Worm (Caenorhabditis elegans) whole organism, L4 larva: ENCODE data around the gene nhr-256.

Experiments used
- F10B5.3 ChIP-seq: sonication (generic microtip); optimal IDR thresholded peaks from 2 replicates; lab custom pipeline; 2016; ENCODE audit warnings: mild to moderate bottlenecking, missing genetic modification characterization, missing compliant biosample characterization
- F26F4.8 ChIP-seq: fragments of 200-800 bp; sonication (Bioruptor generic); conservative IDR thresholded peaks from 2 replicates; pipeline ENCODE4 v1.3.6; 2022; ENCODE audit warnings: missing genetic modification characterization, missing compliant biosample characterization
- F37D6.2 ChIP-seq: sonication (generic microtip); optimal IDR thresholded peaks from 2 replicates; lab custom pipeline; 2016; ENCODE audit warnings: mild to moderate bottlenecking, missing genetic modification characterization, missing compliant biosample characterization
- R02D3.7 ChIP-seq: fragments of 150-350 bp; sonication (generic microtip); optimal IDR thresholded peaks from 3 replicates; lab custom pipeline; 2014; ENCODE audit warnings: missing biosample characterization, missing genetic modification characterization
- T26A8.4 ChIP-seq: fragments of 200-800 bp; sonication (Bioruptor generic); IDR thresholded peaks from 2 replicates; pipeline ENCODE4 v1.3.6; 2022; ENCODE audit warnings: missing genetic modification characterization, missing compliant biosample characterization
- ZK546.5 ChIP-seq, 2 experiments: sonication (generic microtip); optimal IDR thresholded peaks; 2 replicates each; lab custom pipeline; 2017; ENCODE audit warnings: missing biosample characterization in 2 of 2, missing genetic modification characterization in 2 of 2
- ama-1 ChIP-seq: fragments of 150-350 bp; optimal IDR thresholded peaks from 2 replicates; lab custom pipeline; 2014; ENCODE audit warnings: inconsistent platforms, mixed read lengths
- ceh-20 ChIP-seq: fragments of 200-800 bp; sonication (Bioruptor generic); IDR thresholded peaks from 2 replicates; pipeline ENCODE4 v1.3.6; 2022; ENCODE audit warnings: missing genetic modification reagents, missing genetic modification characterization, missing compliant biosample characterization
- ceh-32 ChIP-seq: sonication (generic microtip); optimal IDR thresholded peaks from 2 replicates; lab custom pipeline; 2016; ENCODE audit warnings: mild to moderate bottlenecking, missing genetic modification characterization, missing compliant biosample characterization; ENCODE audit not compliant: poor library complexity
- ceh-62 ChIP-seq: sonication (generic microtip); optimal IDR thresholded peaks from 2 replicates; lab custom pipeline; 2017; ENCODE audit warnings: missing biosample characterization, missing genetic modification characterization
- ces-1 ChIP-seq: fragments of 150-350 bp; sonication (generic microtip); optimal IDR thresholded peaks from 4 replicates; lab custom pipeline; 2014; ENCODE audit warnings: missing biosample characterization, missing genetic modification reagents, missing genetic modification characterization
- cey-2 ChIP-seq: sonication (generic microtip); optimal IDR thresholded peaks from 3 replicates; lab custom pipeline; 2017; ENCODE audit warnings: missing genetic modification characterization, mild to moderate bottlenecking, missing compliant biosample characterization, antibody characterized with exemption, borderline replicate concordance; ENCODE audit not compliant: insufficient read depth
- daf-16 ChIP-seq, 3 experiments: sonication (generic microtip); optimal IDR thresholded peaks; 2 replicates each; lab custom pipeline; 2016 to 2017; ENCODE audit warnings: missing genetic modification characterization in 3 of 3, missing genetic modification reagents in 3 of 3, mild to moderate bottlenecking in 2 of 3, missing compliant biosample characterization in 2 of 3, missing biosample characterization in 1 of 3, moderate library complexity in 1 of 3
- daf-19 ChIP-seq: fragments of 200-800 bp; sonication (Bioruptor generic); conservative IDR thresholded peaks from 2 replicates; pipeline ENCODE4 v1.3.6; 2022; ENCODE audit warnings: missing genetic modification characterization, missing compliant biosample characterization
- dmd-8 ChIP-seq: fragments of 200-800 bp; sonication (Bioruptor generic); IDR thresholded peaks from 2 replicates; pipeline ENCODE4 v1.3.6; 2022; ENCODE audit warnings: missing genetic modification characterization, missing compliant biosample characterization
- dmd-9 ChIP-seq: fragments of 200-800 bp; sonication (Bioruptor generic); IDR thresholded peaks from 2 replicates; pipeline ENCODE4 v1.3.6; 2022; ENCODE audit warnings: missing genetic modification reagents, missing genetic modification characterization, missing compliant biosample characterization
- duxl-1 ChIP-seq: sonication (generic microtip); optimal IDR thresholded peaks from 2 replicates; lab custom pipeline; 2016; ENCODE audit warnings: mild to moderate bottlenecking, missing genetic modification characterization, moderate library complexity, missing compliant biosample characterization; ENCODE audit not compliant: poor library complexity
- egl-27 ChIP-seq: sonication (generic microtip); optimal IDR thresholded peaks from 3 replicates; lab custom pipeline; 2017; ENCODE audit warnings: missing biosample characterization, missing genetic modification reagents, missing genetic modification characterization
- egl-43 ChIP-seq: fragments of 200-800 bp; sonication (Bioruptor generic); IDR thresholded peaks from 2 replicates; pipeline ENCODE4 v1.3.6; 2022; ENCODE audit warnings: missing genetic modification reagents, missing genetic modification characterization, missing compliant biosample characterization
- fos-1 ChIP-seq: fragments of 150-350 bp; optimal IDR thresholded peaks from 2 replicates; lab custom pipeline; 2014; ENCODE audit warnings: missing biosample characterization, missing genetic modification characterization
- hlh-11 ChIP-seq: fragments of 200-800 bp; sonication (Bioruptor generic); optimal IDR thresholded peaks from 2 replicates; lab custom pipeline; 2018; ENCODE audit warnings: mild to moderate bottlenecking, missing genetic modification characterization, missing compliant biosample characterization
- hmg-1.1 ChIP-seq: fragments of 200-800 bp; sonication (Bioruptor generic); IDR thresholded peaks from 2 replicates; pipeline ENCODE4 v1.3.6; 2022; ENCODE audit warnings: missing genetic modification reagents, missing genetic modification characterization, missing compliant biosample characterization
- jun-1 ChIP-seq: fragments of 150-350 bp; optimal IDR thresholded peaks from 2 replicates; lab custom pipeline; 2014; ENCODE audit warnings: missing biosample characterization, missing genetic modification reagents, missing genetic modification characterization
- lim-7 ChIP-seq: fragments of 200-800 bp; sonication (Bioruptor generic); IDR thresholded peaks from 2 replicates; pipeline ENCODE4 v1.3.6; 2022; ENCODE audit warnings: missing genetic modification characterization, missing compliant biosample characterization
- lin-13 ChIP-seq: fragments of 150-350 bp; optimal IDR thresholded peaks from 2 replicates; lab custom pipeline; 2014; ENCODE audit warnings: missing biosample characterization, missing genetic modification reagents, missing genetic modification characterization
- mdt-29 ChIP-seq: fragments of 200-800 bp; sonication (Bioruptor generic); IDR thresholded peaks from 2 replicates; pipeline ENCODE4 v1.3.6; 2022; ENCODE audit warnings: missing genetic modification reagents, missing genetic modification characterization, missing compliant biosample characterization
- mep-1 ChIP-seq: fragments of 150-350 bp; sonication (generic microtip); optimal IDR thresholded peaks from 3 replicates; lab custom pipeline; 2014; ENCODE audit warnings: missing biosample characterization, missing genetic modification characterization
- mxl-2 ChIP-seq: fragments of 200-800 bp; sonication (Bioruptor generic); conservative IDR thresholded peaks from 2 replicates; pipeline ENCODE4 v1.3.6; 2022; ENCODE audit warnings: missing genetic modification reagents, missing genetic modification characterization, missing compliant biosample characterization
- nhr-111 ChIP-seq: fragments of 200-800 bp; sonication (Bioruptor generic); optimal IDR thresholded peaks from 2 replicates; lab custom pipeline; 2018; ENCODE audit warnings: mild to moderate bottlenecking, missing genetic modification characterization, missing compliant biosample characterization
- nhr-28 ChIP-seq: fragments of 150-350 bp; optimal IDR thresholded peaks from 2 replicates; lab custom pipeline; 2014; ENCODE audit warnings: missing biosample characterization, missing genetic modification characterization
- nhr-42 ChIP-seq: fragments of 200-800 bp; sonication (Bioruptor generic); IDR thresholded peaks from 2 replicates; pipeline ENCODE4 v1.3.6; 2022; ENCODE audit warnings: missing genetic modification characterization, missing compliant biosample characterization
- saeg-2 ChIP-seq: fragments of 200-800 bp; sonication (Bioruptor generic); IDR thresholded peaks from 2 replicates; pipeline ENCODE4 v1.3.6; 2022; ENCODE audit warnings: missing genetic modification reagents, missing genetic modification characterization, missing compliant biosample characterization
- skn-1 ChIP-seq: fragments of 150-350 bp; optimal IDR thresholded peaks from 2 replicates; lab custom pipeline; 2014; ENCODE audit warnings: missing biosample characterization, missing genetic modification characterization
- snpc-1.2 ChIP-seq: fragments of 200-800 bp; sonication (Bioruptor generic); IDR thresholded peaks from 2 replicates; pipeline ENCODE4 v1.3.6; 2022; ENCODE audit warnings: missing genetic modification reagents, missing genetic modification characterization, missing compliant biosample characterization
- spr-1 ChIP-seq: sonication (generic microtip); optimal IDR thresholded peaks from 2 replicates; lab custom pipeline; 2016; ENCODE audit warnings: mild to moderate bottlenecking, missing genetic modification characterization, missing compliant biosample characterization
- tag-97 ChIP-seq: fragments of 200-800 bp; sonication (Bioruptor generic); IDR thresholded peaks from 2 replicates; pipeline ENCODE4 v1.3.6; 2022; ENCODE audit warnings: missing genetic modification characterization, missing compliant biosample characterization
- tra-1 ChIP-seq: fragments of 200-800 bp; sonication (Bioruptor generic); IDR thresholded peaks from 2 replicates; pipeline ENCODE4 v1.3.6; 2022; ENCODE audit warnings: missing genetic modification reagents, missing genetic modification characterization, missing compliant biosample characterization
- unc-130 ChIP-seq: sonication (generic microtip); optimal IDR thresholded peaks from 2 replicates; lab custom pipeline; 2016; ENCODE audit warnings: missing genetic modification reagents, missing genetic modification characterization, missing compliant biosample characterization
- unc-62 ChIP-seq, 3 experiments: fragments of 150-350 bp in 1 of 3; sonication (generic microtip); optimal IDR thresholded peaks in 2 of 3; peaks in 1 of 3; 1 replicate in 1 of 3; 2 replicates in 2 of 3; lab custom pipeline; 2014 to 2017; ENCODE audit warnings: missing biosample characterization in 3 of 3, missing genetic modification characterization in 3 of 3, missing genetic modification reagents in 3 of 3, missing genotype in 1 of 3
- ztf-7 ChIP-seq: fragments of 150-350 bp; optimal IDR thresholded peaks from 2 replicates; lab custom pipeline; 2014; ENCODE audit warnings: missing biosample characterization, missing genetic modification characterization

nhr-256 gene

DNA sequence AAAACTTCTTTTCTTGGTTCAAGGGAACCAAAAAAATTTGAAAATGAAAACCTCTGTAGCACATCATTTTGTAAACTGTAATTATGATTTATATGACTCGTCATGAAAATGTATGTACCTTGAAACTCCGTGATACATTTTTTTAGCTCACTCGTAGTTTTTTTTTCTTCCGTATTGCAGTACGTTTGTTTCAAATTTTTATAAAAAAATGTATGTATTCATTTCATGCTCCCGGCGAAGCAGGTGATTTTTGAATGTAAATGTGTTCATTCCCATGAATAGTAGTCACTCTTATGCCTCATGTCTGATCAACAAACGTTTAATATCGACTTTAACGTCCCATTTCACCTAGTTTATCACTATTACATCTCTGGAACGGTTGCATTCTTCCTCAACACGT lies 18.2 kb upstream of the nhr-256 start, which contains the start of gene sri-27:
Gene sri-27 (plus strand): TSS at position 301 of the 400 bp plus-strand sequence.
- no peak for TF ChIP-seq hmg-1.1
- TF ChIP-seq ces-1 (GFP tag; lab: Kevin White, UChicago) = no peak
- no peak for TF ChIP-seq dmd-9
- no peak for TF ChIP-seq nhr-111 (GFP tag; lab: Kevin White, UChicago)
- no peak for TF ChIP-seq R02D3.7 (tag; lab: Kevin White, UChicago)
- no peak for TF ChIP-seq ZK546.5 (tag; optimal IDR thresholded peaks at IDR 0.05; lab: Kevin White, UChicago)
- TF ChIP-seq daf-19 (GFP tag; lab: Robert Waterston, UW) = no peak
- no peak for TF ChIP-seq lim-7 (GFP tag; lab: Robert Waterston, UW)
- no peak for TF ChIP-seq ceh-20 (GFP tag; lab: Robert Waterston, UW)
- no peak for TF ChIP-seq mdt-29

ce11 chrV:1731918-1732317 lies 11.7 kb upstream of the nhr-256 start, which contains the start of gene gst-21:
TSS of gene gst-21 (minus strand) at chrV:1732018.
- TF ChIP-seq unc-62 (GFP tag; optimal IDR thresholded peaks at IDR 0.05 in 1 of 2; lab: Kevin White, UChicago) (peak in 1 of 2 experiments; percentile 15), unc-62 (tag; optimal IDR thresholded peaks at IDR 0.05; lab: Kevin White, UChicago) (no peak), nhr-28 (tag; lab: Kevin White, UChicago) (peak; percentile 65), mep-1 (tag; lab: Kevin White, UChicago) (no peak)

DNA sequence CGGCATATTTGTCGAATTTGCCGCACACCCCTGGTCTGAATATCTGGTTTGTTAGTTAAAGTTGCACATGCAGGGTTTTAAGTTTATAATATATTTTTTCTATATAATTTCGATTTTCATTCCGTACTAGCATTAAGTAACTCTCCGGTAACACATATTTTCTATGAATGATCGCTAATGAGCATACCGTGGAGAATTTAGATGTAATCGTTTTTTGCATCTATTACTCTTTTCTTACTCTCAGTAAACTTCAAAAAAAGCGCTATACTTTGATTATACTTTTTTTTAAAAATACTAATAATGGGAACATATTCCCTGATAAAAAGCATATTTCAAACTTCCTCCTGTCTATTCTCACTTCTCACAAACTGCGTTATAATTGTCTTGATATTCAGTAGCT lies 9.0 kb upstream of the nhr-256 start, which contains the start of gene str-160:
Gene str-160 (plus strand): TSS at position 301 of the 400 bp plus-strand sequence.
- TF ChIP-seq spr-1 (tag; lab: Kevin White, UChicago) (no peak), tag-97 (GFP tag; lab: Robert Waterston, UW) (no peak), nhr-42 (GFP tag; lab: Robert Waterston, UW) (no peak), ama-1 (lab: Kevin White, UChicago) (no peak), lim-7 (GFP tag; lab: Robert Waterston, UW) (no peak), unc-130 (GFP tag; lab: Kevin White, UChicago) (no peak), fos-1 (tag; lab: Kevin White, UChicago) (no peak), daf-16 (GFP tag; optimal IDR thresholded peaks at IDR 0.05; lab: Kevin White, UChicago) (no peak), daf-16 (tag; optimal IDR thresholded peaks at IDR 0.05; lab: Kevin White, UChicago) (no peak), F26F4.8 (GFP tag; lab: Robert Waterston, UW) (no peak), egl-43 (GFP tag; lab: Robert Waterston, UW) (no peak), daf-19 (GFP tag; lab: Robert Waterston, UW) (no peak), snpc-1.2 (no peak), ztf-7 (tag; lab: Kevin White, UChicago) (no peak), F10B5.3 (no peak), cey-2 (no peak), lin-13 (GFP tag; lab: Kevin White, UChicago) (no peak), mxl-2 (no peak), F37D6.2 (tag; lab: Kevin White, UChicago) (no peak)

- TF ChIP-seq dmd-8 (GFP tag; lab: Robert Waterston, UW) (no peak), tra-1 (no peak), hlh-11 (tag; lab: Kevin White, UChicago) (no peak), T26A8.4 (GFP tag; lab: Robert Waterston, UW) (no peak), saeg-2 (no peak), ceh-62 (tag; lab: Kevin White, UChicago) (no peak), dmd-9 (no peak), mxl-2 (no peak), duxl-1 (tag; lab: Kevin White, UChicago) (no peak), ceh-32 (tag; lab: Kevin White, UChicago) (no peak), nhr-28 (tag; lab: Kevin White, UChicago) (no peak), snpc-1.2 (no peak), egl-27 (tag; lab: Kevin White, UChicago) (no peak), jun-1 (tag; lab: Kevin White, UChicago) (no peak), skn-1 (tag; lab: Kevin White, UChicago) (no peak), unc-62 (GFP tag; optimal IDR thresholded peaks at IDR 0.05 in 1 of 2; lab: Kevin White, UChicago) (no peak), unc-62 (tag; optimal IDR thresholded peaks at IDR 0.05; lab: Kevin White, UChicago) (no peak)
Observed at ce11 chrV:1741074-1741473, 2.5 kb upstream of the nhr-256 start, which contains the start of gene srab-25. TSS of gene srab-25 (minus strand) at chrV:1741174.
